Worm (Caenorhabditis elegans): ENCODE results near the gene uig-1.

- no peak for TF ChIP-seq hnd-1 (tag; optimal IDR thresholded peaks at IDR 0.05)
- TF ChIP-seq scrt-1 (GFP tag; IDR thresholded peaks at IDR 0.05) = no peak
- no peak for TF ChIP-seq ama-1 (optimal IDR thresholded peaks at IDR 0.05)
- no peak for TF ChIP-seq flt-1 (GFP tag; IDR thresholded peaks at IDR 0.05)
- TF ChIP-seq hmbx-1 (tag; optimal IDR thresholded peaks at IDR 0.05) = no peak
- TF ChIP-seq ets-7 (tag; optimal IDR thresholded peaks at IDR 0.05) = no peak
- no peak for TF ChIP-seq tbx-37 (GFP tag; conservative IDR thresholded peaks at IDR 0.05)
- no peak for TF ChIP-seq tra-4 (tag; optimal IDR thresholded peaks at IDR 0.05)
- TF ChIP-seq aly-1 (tag; optimal IDR thresholded peaks at IDR 0.05) = no peak
Measured at ce11 chrV:13268032-13268431, 27.7 kb downstream of the uig-1 start.

All from whole organism, early embryonic.